Fruit fly (Drosophila melanogaster): ENCODE measurements around the gene CG32086.

DNA sequence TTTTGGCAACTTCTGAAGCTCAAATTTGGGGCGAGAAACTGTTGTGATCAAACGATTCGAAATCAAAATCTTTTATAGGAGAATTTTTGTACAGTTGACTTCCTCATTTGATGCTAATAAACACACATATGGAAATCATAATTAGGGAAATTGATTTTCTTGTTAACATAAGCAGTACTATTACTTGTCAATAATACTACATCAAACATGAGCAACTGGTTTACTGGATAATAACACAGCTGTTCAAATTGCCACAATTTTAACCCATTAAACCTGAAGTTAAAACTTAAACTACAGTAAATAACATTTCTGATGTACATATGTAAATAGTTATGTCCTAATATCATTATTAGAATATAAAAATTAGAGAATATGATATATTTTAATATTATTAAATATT is 3.9 kb downstream of the CG32086 start, which contains the start of gene CG43390:
- TF ChIP-seq CG11902 (GFP tag; optimal IDR thresholded peaks at IDR 0.05) (no peak), OdsH (GFP tag; optimal IDR thresholded peaks at IDR 0.05) (no peak), Hr4 (GFP tag; optimal IDR thresholded peaks at IDR 0.05) (no peak), achi (GFP tag; optimal IDR thresholded peaks at IDR 0.05) (no peak), CG6276 (GFP tag; optimal IDR thresholded peaks at IDR 0.05) (no peak), CG6163 (GFP tag; IDR thresholded peaks at IDR 0.05) (no peak), Lpt (GFP tag; optimal IDR thresholded peaks at IDR 0.05) (no peak), pdm3 (GFP tag; optimal IDR thresholded peaks at IDR 0.05) (no peak)
